Fruit fly (Drosophila melanogaster) whole organism, wandering third instar larva: ENCODE measurements around the gene HisRS.

Experiments
- Jra ChIP-seq: sonication (Bioruptor generic); optimal IDR thresholded peaks from 2 replicates; lab custom pipeline; 2016; ENCODE audit warnings: missing biosample characterization, missing genetic modification characterization
- jim ChIP-seq: fragments of 175-275, 200-325 bp; sonication (Bioruptor generic); optimal IDR thresholded peaks from 2 replicates; lab custom pipeline; 2016; ENCODE audit warnings: missing biosample characterization, mild to moderate bottlenecking, missing genetic modification characterization
- lola ChIP-seq: fragments of >200 bp; optimal IDR thresholded peaks from 2 replicates; lab custom pipeline; 2017; ENCODE audit warnings: missing biosample characterization, missing genetic modification characterization
- sage ChIP-seq: fragments of 200-800 bp; sonication (Bioruptor generic); optimal IDR thresholded peaks from 2 replicates; lab custom pipeline; 2016; ENCODE audit warnings: missing biosample characterization, mild to moderate bottlenecking, missing genetic modification characterization

dm6 chrX:18540268-18540667, 25.0 kb downstream of the HisRS start:
- no peak for TF ChIP-seq Jra (GFP tag; lab: Kevin White, UChicago)
- TF ChIP-seq lola: no peak
- no peak for TF ChIP-seq sage (GFP tag; lab: Kevin White, UChicago)
- TF ChIP-seq jim (GFP tag; lab: Kevin White, UChicago): no peak
